Worm (Caenorhabditis elegans) whole organism, early embryonic: Measurements from ENCODE around the gene cyp-13A5.

Experiments
- F13C5.2 ChIP-seq: sonication (generic microtip); optimal IDR thresholded peaks from 2 replicates; lab custom pipeline; 2017; ENCODE audit warnings: mild to moderate bottlenecking, missing genetic modification characterization, inconsistent platforms, missing compliant biosample characterization
- ama-1 ChIP-seq: fragments of 150-350 bp; optimal IDR thresholded peaks from 2 replicates; lab custom pipeline; 2014
- pes-1 ChIP-seq: fragments of 200-800 bp; sonication (Bioruptor generic); IDR thresholded peaks from 2 replicates; pipeline ENCODE4 v1.3.6; 2022; ENCODE audit warnings: missing genetic modification reagents, missing genetic modification characterization, missing compliant biosample characterization

DNA sequence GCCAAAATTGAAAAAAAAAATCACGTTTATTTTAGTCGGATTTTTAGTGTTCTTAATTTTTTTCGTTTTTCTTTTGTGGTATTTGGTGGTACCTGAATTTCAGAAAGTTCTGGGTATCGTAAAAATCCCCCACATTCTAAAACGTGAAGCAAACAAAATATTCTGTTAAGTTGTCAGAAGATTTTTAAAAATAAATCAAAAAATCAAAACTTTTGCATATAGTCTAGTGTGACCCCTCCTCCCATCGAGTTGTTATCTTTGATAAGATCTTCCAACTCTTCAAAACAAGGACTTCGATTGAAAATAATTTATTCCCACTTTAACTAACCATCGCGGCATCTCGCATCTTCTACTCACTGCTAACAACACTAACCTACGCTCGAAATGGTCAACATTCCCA is 28.9 kb upstream of the cyp-13A5 start, which contains the start of gene ZK938.1:
- TF ChIP-seq F13C5.2 (tag; lab: Kevin White, UChicago) (no peak), ama-1 (lab: Kevin White, UChicago) (no peak), pes-1 (GFP tag; lab: Robert Waterston, UW) (no peak)
